Worm (Caenorhabditis elegans): ENCODE measurements around the gene T19H5.6.

ce11 chrII:9438227-9438626 lies 31.8 kb downstream of the T19H5.6 start, which contains the start of gene chil-13:
- TF ChIP-seq ref-1 (GFP tag; conservative IDR thresholded peaks at IDR 0.05) (no peak), tab-1 (GFP tag; IDR thresholded peaks at IDR 0.05) (no peak), T22C8.4 (GFP tag; IDR thresholded peaks at IDR 0.05) (no peak), flt-1 (GFP tag; IDR thresholded peaks at IDR 0.05) (no peak), ztf-29 (GFP tag; IDR thresholded peaks at IDR 0.05) (no peak), cog-1 (tag; optimal IDR thresholded peaks at IDR 0.05) (no peak), med-1 (GFP tag; optimal IDR thresholded peaks at IDR 0.05; ENCODE audit: insufficient read depth) (no peak)
